Worm (Caenorhabditis elegans) whole organism, midembryonic: ENCODE measurements around the gene T18D3.9.

Experiments
- T22C8.4 ChIP-seq: fragments of 200-800 bp; sonication (Bioruptor generic); IDR thresholded peaks from 2 replicates; pipeline ENCODE4 v1.3.6; 2022; ENCODE audit warnings: missing genetic modification characterization, missing compliant biosample characterization
- cog-1 ChIP-seq: sonication (generic microtip); optimal IDR thresholded peaks from 2 replicates; lab custom pipeline; 2016; ENCODE audit warnings: missing genetic modification characterization, missing compliant biosample characterization
- flt-1 ChIP-seq: fragments of 200-800 bp; sonication (Bioruptor generic); IDR thresholded peaks from 2 replicates; pipeline ENCODE4 v1.3.6; 2022; ENCODE audit warnings: missing genetic modification characterization, missing compliant biosample characterization
- klf-2 ChIP-seq: fragments of 200-800 bp; sonication (Bioruptor generic); conservative IDR thresholded peaks from 2 replicates; pipeline ENCODE4 v1.3.6; 2022; ENCODE audit warnings: missing genetic modification reagents, missing genetic modification characterization, missing compliant biosample characterization
- med-1 ChIP-seq: sonication (generic microtip); optimal IDR thresholded peaks from 2 replicates; lab custom pipeline; 2017; ENCODE audit warnings: missing genetic modification characterization, mild to moderate bottlenecking, missing compliant biosample characterization, antibody characterized with exemption, missing genetic modification reagents; ENCODE audit not compliant: insufficient read depth
- ref-1 ChIP-seq: fragments of 200-800 bp; sonication (Bioruptor generic); conservative IDR thresholded peaks from 2 replicates; pipeline ENCODE4 v1.3.6; 2022; ENCODE audit warnings: missing genetic modification reagents, missing genetic modification characterization, missing compliant biosample characterization
- tab-1 ChIP-seq: fragments of 200-800 bp; sonication (Bioruptor generic); IDR thresholded peaks from 2 replicates; pipeline ENCODE4 v1.3.6; 2022; ENCODE audit warnings: missing genetic modification characterization, missing compliant biosample characterization
- ztf-23 ChIP-seq: fragments of 200-800 bp; sonication (Bioruptor generic); IDR thresholded peaks from 2 replicates; pipeline ENCODE4 v1.3.6; 2022; ENCODE audit warnings: missing genetic modification reagents, missing genetic modification characterization, missing compliant biosample characterization
- ztf-29 ChIP-seq: fragments of 200-800 bp; sonication (Bioruptor generic); IDR thresholded peaks from 2 replicates; pipeline ENCODE4 v1.3.6; 2022; ENCODE audit warnings: missing genetic modification reagents, missing genetic modification characterization, missing compliant biosample characterization

- no peak for TF ChIP-seq cog-1 (tag; lab: Kevin White, UChicago)
- TF ChIP-seq ref-1 = no peak
- TF ChIP-seq flt-1 = no peak
- TF ChIP-seq med-1 = no peak
- TF ChIP-seq klf-2 (GFP tag; lab: Robert Waterston, UW) = no peak
- no peak for TF ChIP-seq T22C8.4 (GFP tag; lab: Robert Waterston, UW)
- no peak for TF ChIP-seq ztf-23 (GFP tag; lab: Robert Waterston, UW)
- no peak for TF ChIP-seq tab-1 (GFP tag; lab: Robert Waterston, UW)
- TF ChIP-seq ztf-29 (GFP tag; lab: Robert Waterston, UW) = no peak
These were observed 12.5 kb upstream of the T18D3.9 start, which contains the start of gene cdf-2 for ce11 chrX:12466769-12467168.
